Worm (Caenorhabditis elegans): ENCODE measurements around the gene ampd-1.

The ampd-1 gene

ce11 chrII:5182451-5182850, 20.7 kb upstream of the ampd-1 start:
- no peak for TF ChIP-seq unc-62 (GFP tag; optimal IDR thresholded peaks at IDR 0.05)

DNA sequence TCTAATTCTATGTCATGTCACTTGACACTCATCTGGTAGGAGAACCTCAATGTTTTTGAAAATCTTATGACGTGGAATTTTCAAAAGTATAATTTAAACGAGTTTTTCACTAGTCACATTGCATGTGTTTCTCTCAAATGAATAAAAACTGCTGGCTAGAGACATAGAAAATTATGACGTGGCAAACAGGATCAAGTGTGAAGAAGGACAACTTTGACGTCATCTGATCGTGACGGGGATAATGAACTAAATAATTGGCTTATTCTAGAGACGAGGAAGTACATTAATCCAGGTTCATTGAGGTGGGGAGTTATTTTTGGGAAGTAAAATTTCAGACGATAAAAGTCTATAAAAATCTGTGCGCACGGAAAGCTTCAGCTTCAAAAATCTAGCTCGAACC, 19.9 kb upstream of the ampd-1 start:
- no peak for TF ChIP-seq unc-62 (GFP tag; optimal IDR thresholded peaks at IDR 0.05)

DNA sequence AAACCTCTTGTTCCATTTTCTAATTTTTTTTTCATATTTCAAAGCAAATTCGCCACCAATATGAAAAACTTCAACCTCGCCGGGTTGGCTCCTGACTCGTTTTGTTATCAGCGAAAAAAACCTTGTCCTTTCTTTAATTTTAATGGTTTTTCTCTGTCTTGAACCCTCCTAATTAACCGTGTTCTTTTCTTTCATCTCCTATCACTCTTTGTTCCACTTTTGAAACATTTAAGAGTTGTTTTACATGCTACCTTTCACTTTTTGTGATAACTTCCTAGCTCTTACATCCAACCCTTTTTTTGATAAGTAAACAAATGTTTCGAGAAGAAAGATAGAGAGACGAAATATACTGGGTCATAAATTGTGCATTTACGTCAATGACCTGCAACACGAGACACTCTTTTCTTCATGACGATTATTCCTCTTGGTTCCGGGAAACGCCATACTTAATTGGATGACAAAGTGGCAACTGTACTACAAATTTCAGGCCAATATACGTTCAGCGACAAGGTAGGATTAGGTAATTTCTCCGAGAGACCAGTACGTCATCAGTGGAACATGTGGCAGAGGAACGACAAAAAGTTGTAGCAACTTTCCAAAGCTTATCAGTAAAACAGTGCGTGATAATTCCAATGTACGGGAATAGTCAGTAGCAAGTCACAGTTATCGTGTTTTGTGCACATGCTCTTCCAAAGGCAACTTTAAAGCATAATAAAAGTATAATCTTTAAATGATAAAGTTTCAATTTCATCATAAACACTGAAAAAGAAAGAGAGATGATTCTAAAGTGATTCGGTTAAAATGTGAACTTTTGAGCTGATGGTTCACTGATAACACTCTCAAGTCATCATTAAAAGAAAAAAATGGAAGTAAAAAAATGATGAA, 18.2 kb upstream of the ampd-1 start:
- no peak for TF ChIP-seq unc-62 (GFP tag; optimal IDR thresholded peaks at IDR 0.05)

ce11 chrII:5185955-5186539, 17.1 kb upstream of the ampd-1 start:
- no peak for TF ChIP-seq unc-62 (GFP tag; optimal IDR thresholded peaks at IDR 0.05)

- TF ChIP-seq unc-62 (GFP tag; optimal IDR thresholded peaks at IDR 0.05) = no peak
Measured at ce11 chrII:5186870-5187269, 16.3 kb upstream of the ampd-1 start.

DNA sequence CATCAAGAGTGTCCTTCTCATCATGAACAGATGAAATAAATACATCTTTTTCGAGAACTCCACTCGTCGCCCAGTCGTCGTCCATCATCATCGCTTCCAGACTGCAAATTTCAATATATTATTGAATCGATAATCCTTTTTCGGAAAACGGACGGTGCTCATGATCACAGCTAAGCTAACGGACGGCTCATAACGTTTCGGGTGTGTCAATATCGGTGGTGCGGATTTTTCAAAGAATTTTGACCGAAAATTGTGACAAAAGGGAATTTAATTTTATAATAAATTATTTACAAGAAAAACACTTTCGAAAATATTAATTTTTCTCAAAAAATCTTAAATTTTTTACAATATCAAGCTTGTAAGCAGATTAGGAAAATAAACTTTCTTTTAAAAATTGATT, 15.7 kb upstream of the ampd-1 start, which contains the start of gene crh-2:
Gene crh-2 (minus strand): TSS at position 101 of the 400 bp plus-strand sequence.
- TF ChIP-seq unc-62 (GFP tag; optimal IDR thresholded peaks at IDR 0.05) = no peak

ce11 chrII:5187934-5188333, 15.2 kb upstream of the ampd-1 start:
- TF ChIP-seq unc-62 (GFP tag; optimal IDR thresholded peaks at IDR 0.05) = no peak

ce11 chrII:5191766-5192165, 11.4 kb upstream of the ampd-1 start:
- no peak for TF ChIP-seq unc-62 (GFP tag; optimal IDR thresholded peaks at IDR 0.05)

DNA sequence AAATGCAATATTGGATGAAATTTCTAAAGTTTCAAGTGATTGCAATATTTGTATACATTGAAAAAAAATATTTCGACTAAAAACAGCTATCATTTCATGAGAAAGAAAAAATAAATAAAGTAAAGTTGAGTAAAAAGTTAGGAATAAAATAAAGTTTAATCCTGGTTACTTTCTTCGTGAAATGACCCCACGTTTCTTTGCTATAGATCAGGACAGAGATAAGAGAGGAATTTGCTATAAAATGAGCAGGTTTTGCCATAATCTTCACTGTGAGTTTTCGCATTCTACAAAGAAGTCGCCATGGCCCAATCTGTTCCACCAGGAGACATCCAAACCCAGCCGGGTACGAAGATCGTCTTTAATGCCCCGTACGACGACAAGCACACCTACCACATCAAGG, 9.1 kb upstream of the ampd-1 start, which contains the start of gene msp-49:
Gene msp-49 (plus strand): TSS at position 301 of the 400 bp plus-strand sequence.
- TF ChIP-seq unc-62 (GFP tag; optimal IDR thresholded peaks at IDR 0.05) = no peak

DNA sequence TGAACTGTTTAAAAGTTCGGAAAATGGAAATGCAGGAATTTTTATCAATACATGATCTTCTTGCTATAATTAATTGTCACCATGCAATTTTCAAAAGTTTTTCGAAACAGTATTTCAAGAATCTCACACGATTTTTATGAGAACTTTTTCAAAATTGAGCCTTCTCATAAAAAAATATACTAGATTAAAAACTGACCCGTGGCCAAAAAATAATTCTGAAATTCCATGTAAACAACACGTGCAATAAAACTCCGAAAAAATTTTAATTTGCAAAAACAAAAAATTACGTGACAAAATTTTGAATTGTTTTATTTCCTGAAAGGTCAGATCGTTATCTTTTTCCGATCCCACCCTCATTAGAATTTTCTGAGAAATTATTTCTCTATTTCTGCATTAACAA, 7.6 kb upstream of the ampd-1 start, which contains the start of gene C34F11.5:
Gene C34F11.5 (plus strand): TSS at position 301 of the 400 bp plus-strand sequence.
- TF ChIP-seq unc-62 (GFP tag; optimal IDR thresholded peaks at IDR 0.05) = no peak

DNA sequence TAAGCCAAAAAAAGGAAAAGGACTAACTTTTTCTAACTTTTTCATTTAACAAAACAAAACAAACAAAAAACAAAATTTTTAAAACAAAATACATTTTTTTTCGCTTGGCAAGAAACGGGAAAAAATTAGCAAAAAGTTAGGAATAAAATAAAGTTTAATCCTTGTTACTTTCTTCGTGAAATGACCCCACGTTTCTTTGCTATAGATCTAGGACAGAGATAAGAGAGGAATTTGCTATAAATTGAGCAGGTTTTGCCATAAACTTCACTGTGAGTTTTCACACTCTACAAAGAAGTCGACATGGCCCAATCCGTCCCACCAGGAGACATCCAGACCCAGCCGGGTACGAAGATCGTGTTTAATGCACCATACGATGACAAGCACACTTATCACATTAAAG, 3.6 kb upstream of the ampd-1 start, which contains the start of gene msp-50:
Gene msp-50 (plus strand): TSS at position 301 of the 400 bp plus-strand sequence.
- no peak for TF ChIP-seq unc-62 (GFP tag; optimal IDR thresholded peaks at IDR 0.05)

ce11 chrII:5200987-5201582, 2.0 kb upstream of the ampd-1 start:
- no peak for TF ChIP-seq unc-62 (GFP tag; optimal IDR thresholded peaks at IDR 0.05)

DNA sequence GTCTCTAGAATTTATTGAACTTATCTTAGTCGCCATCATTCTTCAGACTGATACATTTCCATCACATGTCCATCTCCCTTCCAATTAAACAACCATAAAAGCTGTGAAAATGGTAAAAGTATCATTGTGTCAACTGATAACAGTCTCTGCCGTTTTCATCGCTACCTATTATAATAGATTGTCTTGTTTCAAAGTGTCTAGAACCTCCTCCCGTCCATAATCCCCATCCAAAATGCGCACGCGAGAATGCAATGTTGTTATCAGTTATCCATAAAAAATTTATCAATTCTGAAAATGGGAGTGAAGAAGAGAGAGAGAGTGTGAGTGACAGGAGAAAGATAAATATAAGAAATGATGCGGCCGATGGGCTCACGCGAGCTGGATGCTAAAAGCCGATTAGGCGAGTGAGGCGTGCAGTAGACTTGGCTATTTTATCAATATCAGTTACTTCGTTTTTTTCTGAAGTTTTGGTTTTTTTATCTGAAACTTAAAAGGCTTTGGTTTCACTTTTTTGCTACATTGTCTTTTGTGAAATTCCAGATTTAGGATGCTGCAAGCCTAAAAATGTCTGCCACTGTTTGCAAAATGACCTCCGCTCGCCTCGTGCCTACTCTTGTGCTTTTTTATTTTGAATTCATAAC, 1.1 kb upstream of the ampd-1 start:
- TF ChIP-seq unc-62 (GFP tag; optimal IDR thresholded peaks at IDR 0.05) = no peak

DNA sequence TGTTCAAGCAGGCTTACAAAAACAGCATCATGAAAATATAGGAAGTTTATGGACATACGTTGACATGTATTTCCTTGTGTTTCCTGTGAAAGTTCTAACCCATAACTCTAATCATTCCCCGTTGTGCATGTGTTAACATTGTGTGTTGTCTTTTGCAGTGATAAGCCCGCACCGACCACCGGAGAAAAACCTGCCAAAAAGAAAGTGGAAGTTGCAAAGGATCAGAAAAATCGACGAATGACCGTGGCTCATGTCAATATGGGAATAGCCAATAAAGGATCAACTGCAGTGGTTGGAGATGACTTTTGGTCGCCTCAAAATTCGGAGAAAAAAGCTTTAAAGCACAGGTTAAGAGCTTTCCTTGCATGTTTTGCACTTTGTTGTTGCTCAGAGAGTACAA, 2.2 kb downstream of the ampd-1 start:
- TF ChIP-seq unc-62 (GFP tag; optimal IDR thresholded peaks at IDR 0.05) = no peak

DNA sequence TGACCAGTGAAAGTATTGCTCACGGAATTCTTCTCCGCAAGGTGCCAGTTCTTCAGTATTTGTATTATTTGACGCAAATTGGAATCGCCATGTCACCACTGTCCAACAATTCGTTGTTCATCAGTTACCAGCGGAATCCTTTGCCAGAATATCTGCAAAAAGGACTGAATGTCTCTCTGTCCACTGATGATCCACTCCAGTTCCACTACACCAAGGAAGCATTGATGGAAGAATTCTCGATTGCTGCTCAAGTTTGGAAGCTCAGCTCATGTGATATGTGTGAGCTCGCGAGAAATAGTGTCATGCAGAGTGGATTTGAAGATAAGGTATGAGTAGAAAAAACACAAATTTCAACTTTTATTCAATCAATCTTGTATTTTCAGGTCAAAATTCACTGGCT, 6.0 kb downstream of the ampd-1 start:
- TF ChIP-seq unc-62 (GFP tag; optimal IDR thresholded peaks at IDR 0.05) = no peak

DNA sequence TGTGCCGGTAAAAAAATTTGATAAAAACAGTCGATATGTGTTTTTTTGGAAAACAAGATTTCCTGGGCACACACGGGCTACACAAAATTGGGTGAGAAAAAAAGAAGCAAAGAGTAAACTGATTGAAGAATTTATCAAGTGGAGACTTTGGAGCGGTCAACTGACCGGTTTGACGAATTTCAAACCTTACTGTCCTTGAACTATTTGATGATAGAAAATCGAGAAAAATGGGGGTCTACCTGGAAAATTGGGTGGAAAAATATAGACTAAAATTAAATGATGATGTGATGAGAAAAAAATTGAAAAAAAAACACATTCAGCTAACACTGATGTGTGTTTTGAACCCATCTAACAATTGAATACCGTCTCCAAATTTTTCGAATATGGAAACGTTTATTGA, 7.7 kb downstream of the ampd-1 start, which contains the start of gene C34F11.8:
Gene C34F11.8 (minus strand): TSS at position 135 of the 400 bp plus-strand sequence.
- TF ChIP-seq unc-62 (GFP tag; optimal IDR thresholded peaks at IDR 0.05) = no peak
